Fruit fly (Drosophila melanogaster) whole organism, embryonic: ENCODE results near the gene Dph5.

Source experiments
- Adf1 ChIP-seq: fragments of 200-800 bp; sonication (Bioruptor generic); IDR thresholded peaks from 2 replicates; pipeline ENCODE4 v1.3.6; 2022; ENCODE audit warnings: missing biosample characterization, missing genetic modification characterization
- Aef1 ChIP-seq: fragments of 200-800 bp; sonication (Bioruptor generic); IDR thresholded peaks from 3 replicates; pipeline ENCODE4 v1.3.6; 2022; ENCODE audit warnings: missing biosample characterization, missing genetic modification characterization
- CG10274 ChIP-seq: fragments of 200-800 bp; sonication (Bioruptor generic); optimal IDR thresholded peaks from 3 replicates; lab custom pipeline; 2017; ENCODE audit warnings: missing biosample characterization, mild to moderate bottlenecking, missing genetic modification characterization
- CG10959 ChIP-seq: fragments of 200-800 bp; sonication (Bioruptor generic); IDR thresholded peaks from 2 replicates; pipeline ENCODE4 v1.3.6; 2022; ENCODE audit warnings: missing biosample characterization, missing genetic modification characterization
- CG11560 ChIP-seq: fragments of 200-800 bp; sonication (Bioruptor generic); IDR thresholded peaks from 3 replicates; pipeline ENCODE4 v1.3.6; 2022; ENCODE audit warnings: missing biosample characterization, missing genetic modification characterization
- CG13775 ChIP-seq: fragments of 200-800 bp; sonication (Bioruptor generic); optimal IDR thresholded peaks from 3 replicates; lab custom pipeline; 2017; ENCODE audit warnings: missing biosample characterization, mild to moderate bottlenecking, missing genetic modification characterization
- CG14014 ChIP-seq: fragments of 200-800 bp; sonication (Bioruptor generic); IDR thresholded peaks from 2 replicates; pipeline ENCODE4 v1.3.6; 2022; ENCODE audit warnings: missing biosample characterization, missing genetic modification characterization
- CG14965 ChIP-seq: fragments of 200-800 bp; sonication (Bioruptor generic); optimal IDR thresholded peaks from 2 replicates; lab custom pipeline; 2016; ENCODE audit warnings: missing biosample characterization, missing genetic modification characterization, borderline replicate concordance
- CG15073 ChIP-seq: fragments of 200-800 bp; sonication (Bioruptor generic); optimal IDR thresholded peaks from 2 replicates; lab custom pipeline; 2016; ENCODE audit warnings: missing biosample characterization, missing genetic modification characterization
- CG15479 ChIP-seq: fragments of 200-800 bp; sonication (Bioruptor generic); optimal IDR thresholded peaks from 3 replicates; lab custom pipeline; 2019; ENCODE audit warnings: missing biosample characterization, mild to moderate bottlenecking, missing genetic modification characterization, moderate library complexity
- CG1832 ChIP-seq: fragments of 200-800 bp; sonication (Bioruptor generic); optimal IDR thresholded peaks from 2 replicates; lab custom pipeline; 2017; ENCODE audit warnings: missing biosample characterization, mild to moderate bottlenecking, missing genetic modification characterization, inconsistent platforms
- CG18599 ChIP-seq: fragments of 200-800 bp; sonication (Bioruptor generic); optimal IDR thresholded peaks from 3 replicates; lab custom pipeline; 2017; ENCODE audit warnings: missing biosample characterization, missing genetic modification characterization, mild to moderate bottlenecking, moderate library complexity, missing genetic modification reagents
- CG2875 ChIP-seq: fragments of 200-800 bp; sonication (Bioruptor generic); optimal IDR thresholded peaks from 2 replicates; lab custom pipeline; 2017; ENCODE audit warnings: missing biosample characterization, mild to moderate bottlenecking, missing genetic modification characterization, missing genetic modification reagents
- CG31388 ChIP-seq: fragments of 200-800 bp; sonication (Bioruptor generic); optimal IDR thresholded peaks from 2 replicates; lab custom pipeline; 2016; ENCODE audit warnings: missing biosample characterization, missing genetic modification characterization
- CG3163 ChIP-seq: fragments of 200-800 bp; sonication (Bioruptor generic); optimal IDR thresholded peaks from 3 replicates; lab custom pipeline; 2016; ENCODE audit warnings: missing biosample characterization, missing genetic modification characterization
- CG33557 ChIP-seq: fragments of 200-800 bp; sonication (Bioruptor generic); optimal IDR thresholded peaks from 2 replicates; lab custom pipeline; 2019; ENCODE audit warnings: missing biosample characterization, mild to moderate bottlenecking, missing genetic modification characterization, moderate library complexity
- CG5180 ChIP-seq: fragments of 200-800 bp; sonication (Bioruptor generic); optimal IDR thresholded peaks from 3 replicates; lab custom pipeline; 2017; ENCODE audit warnings: missing biosample characterization, missing genetic modification characterization, mild to moderate bottlenecking, moderate library complexity, missing genetic modification reagents
- CG5245 ChIP-seq: fragments of 200-800 bp; sonication (Bioruptor generic); optimal IDR thresholded peaks from 3 replicates; lab custom pipeline; 2016; ENCODE audit warnings: missing biosample characterization, missing genetic modification characterization
- CG7786 ChIP-seq: fragments of 200-800 bp; sonication (Bioruptor generic); optimal IDR thresholded peaks from 2 replicates; lab custom pipeline; 2016; ENCODE audit warnings: missing biosample characterization, missing genetic modification characterization
- CG8388 ChIP-seq: fragments of 200-800 bp; sonication (Bioruptor generic); optimal IDR thresholded peaks from 2 replicates; lab custom pipeline; 2019; ENCODE audit warnings: missing biosample characterization, mild to moderate bottlenecking, missing genetic modification characterization, moderate library complexity
- CG9215 ChIP-seq: fragments of 200-800 bp; sonication (Bioruptor generic); IDR thresholded peaks from 2 replicates; pipeline ENCODE4 v1.3.6; 2022; ENCODE audit warnings: missing biosample characterization, missing genetic modification characterization
- CG9609 ChIP-seq: fragments of 200-800 bp; sonication (Bioruptor generic); optimal IDR thresholded peaks from 3 replicates; lab custom pipeline; 2016; ENCODE audit warnings: missing biosample characterization, missing genetic modification characterization
- CrebB ChIP-seq: fragments of 200-800 bp; sonication (Bioruptor generic); optimal IDR thresholded peaks from 3 replicates; lab custom pipeline; 2018; ENCODE audit warnings: missing biosample characterization, mild to moderate bottlenecking, missing genetic modification characterization
- H15 ChIP-seq: fragments of 200-800 bp; sonication (Bioruptor generic); IDR thresholded peaks from 3 replicates; pipeline ENCODE4 v1.3.6; 2022; ENCODE audit warnings: missing biosample characterization, missing genetic modification characterization
- MTF-1 ChIP-seq: fragments of 200-800 bp; sonication (Bioruptor generic); optimal IDR thresholded peaks from 2 replicates; lab custom pipeline; 2018; ENCODE audit warnings: missing biosample characterization, mild to moderate bottlenecking, missing genetic modification characterization, borderline replicate concordance
- Mad ChIP-seq: fragments of 200-800 bp; sonication (Bioruptor generic); optimal IDR thresholded peaks from 2 replicates; lab custom pipeline; 2016; ENCODE audit warnings: missing biosample characterization, missing genetic modification characterization
- Med ChIP-seq: fragments of 200-800 bp; sonication (Bioruptor generic); peaks from one replicate; lab custom pipeline; 2016; ENCODE audit warnings: missing biosample characterization, missing genetic modification characterization, mild to moderate bottlenecking, inconsistent platforms, moderate library complexity
- Nf-YA ChIP-seq: fragments of 200-800 bp; sonication (Bioruptor generic); IDR thresholded peaks from 2 replicates; pipeline ENCODE4 v1.3.6; 2022; ENCODE audit warnings: missing biosample characterization, missing genetic modification characterization
- Nf-YC ChIP-seq: fragments of 200-800 bp; optimal IDR thresholded peaks from 3 replicates; lab custom pipeline; 2019; ENCODE audit warnings: missing biosample characterization, mild to moderate bottlenecking, missing genetic modification characterization, moderate library complexity
- NfI ChIP-seq: fragments of 200-800 bp; sonication (Bioruptor generic); optimal IDR thresholded peaks from 3 replicates; lab custom pipeline; 2018; ENCODE audit warnings: missing biosample characterization, mild to moderate bottlenecking, missing genetic modification characterization, moderate library complexity
- Poxn ChIP-seq: fragments of 200-800 bp; sonication (Bioruptor generic); IDR thresholded peaks from 2 replicates; pipeline ENCODE4 v1.3.6; 2022; ENCODE audit warnings: missing biosample characterization, missing genetic modification characterization
- Ptx1 ChIP-seq: fragments of 200-800 bp; sonication (Bioruptor generic); IDR thresholded peaks from 2 replicates; pipeline ENCODE4 v1.3.6; 2022; ENCODE audit warnings: missing biosample characterization, missing genetic modification characterization
- Sox102F ChIP-seq: fragments of 200-800 bp; sonication (Bioruptor generic); optimal IDR thresholded peaks from 2 replicates; lab custom pipeline; 2018; ENCODE audit warnings: missing biosample characterization, mild to moderate bottlenecking, missing genetic modification characterization, moderate library complexity
- ara ChIP-seq: fragments of 200-800 bp; sonication (Bioruptor generic); IDR thresholded peaks from 2 replicates; pipeline ENCODE4 v1.3.6; 2022; ENCODE audit warnings: missing biosample characterization, missing genetic modification characterization
- caup ChIP-seq: fragments of 200-800 bp; sonication (Bioruptor generic); optimal IDR thresholded peaks from 3 replicates; lab custom pipeline; 2017; ENCODE audit warnings: missing biosample characterization, mild to moderate bottlenecking, missing genetic modification characterization, moderate library complexity; ENCODE audit not compliant: severe bottlenecking
- chinmo ChIP-seq: fragments of 200-800 bp; sonication (Bioruptor generic); IDR thresholded peaks from 4 replicates; pipeline ENCODE4 v1.3.6; 2022; ENCODE audit warnings: missing biosample characterization, missing genetic modification characterization; ENCODE audit not compliant: partially characterized antibody
- ci ChIP-seq: fragments of 200-800 bp; sonication (Bioruptor generic); IDR thresholded peaks from 3 replicates; pipeline ENCODE4 v1.3.6; 2022; ENCODE audit warnings: missing biosample characterization, missing genetic modification characterization
- corto ChIP-seq: fragments of 200-800 bp; sonication (Bioruptor generic); optimal IDR thresholded peaks from 2 replicates; lab custom pipeline; 2016; ENCODE audit warnings: missing biosample characterization, mild to moderate bottlenecking, missing genetic modification characterization, moderate library complexity
- dysf ChIP-seq: fragments of 200-800 bp; sonication (Bioruptor generic); IDR thresholded peaks from 3 replicates; pipeline ENCODE4 v1.3.6; 2022; ENCODE audit warnings: missing biosample characterization, missing genetic modification characterization
- eyg ChIP-seq: fragments of 200-800 bp; sonication (Bioruptor generic); optimal IDR thresholded peaks from 3 replicates; lab custom pipeline; 2016; ENCODE audit warnings: missing biosample characterization, missing genetic modification characterization
- fd64A ChIP-seq: fragments of 200-800 bp; sonication (Bioruptor generic); optimal IDR thresholded peaks from 3 replicates; lab custom pipeline; 2018; ENCODE audit warnings: missing biosample characterization, mild to moderate bottlenecking, missing genetic modification characterization
- gt ChIP-seq: fragments of 200-800 bp; sonication (Bioruptor generic); IDR thresholded peaks from 2 replicates; pipeline ENCODE4 v1.3.6; 2022; ENCODE audit warnings: missing biosample characterization, missing genetic modification characterization
- lbe ChIP-seq: fragments of 200-800 bp; sonication (Bioruptor generic); optimal IDR thresholded peaks from 2 replicates; lab custom pipeline; 2016; ENCODE audit warnings: missing biosample characterization, mild to moderate bottlenecking, missing genetic modification characterization
- lov ChIP-seq, 2 experiments: fragments of 200-800 bp in 1 of 2; fragments of >200 bp in 1 of 2; sonication (Bioruptor generic) in 1 of 2; IDR thresholded peaks in 1 of 2; optimal IDR thresholded peaks in 1 of 2; 2 replicates in 1 of 2; 3 replicates in 1 of 2; pipeline versions ENCODE4 v1.3.6 to Lab custom; 2017 to 2022; ENCODE audit warnings: missing biosample characterization in 1 of 2, missing genetic modification characterization in 1 of 2
- mam ChIP-seq: fragments of 200-800 bp; sonication (Bioruptor generic); optimal IDR thresholded peaks from 3 replicates; lab custom pipeline; 2016; ENCODE audit warnings: missing biosample characterization, missing genetic modification characterization
- phol ChIP-seq: fragments of 200-800 bp; sonication (Bioruptor generic); optimal IDR thresholded peaks from 3 replicates; lab custom pipeline; 2018; ENCODE audit warnings: missing biosample characterization, mild to moderate bottlenecking, missing genetic modification characterization, moderate library complexity
- shn ChIP-seq: fragments of 200-800 bp; sonication (Bioruptor generic); optimal IDR thresholded peaks from 3 replicates; lab custom pipeline; 2016; ENCODE audit warnings: missing biosample characterization, missing genetic modification characterization
- vvl ChIP-seq: fragments of 200-800 bp; sonication (Bioruptor generic); IDR thresholded peaks from 2 replicates; pipeline ENCODE4 v1.3.6; 2022; ENCODE audit warnings: missing biosample characterization, missing genetic modification characterization
- zfh2 ChIP-seq: fragments of 200-800 bp; sonication (Bioruptor generic); optimal IDR thresholded peaks from 2 replicates; lab custom pipeline; 2016; ENCODE audit warnings: missing biosample characterization, missing genetic modification characterization

The Dph5 gene

DNA sequence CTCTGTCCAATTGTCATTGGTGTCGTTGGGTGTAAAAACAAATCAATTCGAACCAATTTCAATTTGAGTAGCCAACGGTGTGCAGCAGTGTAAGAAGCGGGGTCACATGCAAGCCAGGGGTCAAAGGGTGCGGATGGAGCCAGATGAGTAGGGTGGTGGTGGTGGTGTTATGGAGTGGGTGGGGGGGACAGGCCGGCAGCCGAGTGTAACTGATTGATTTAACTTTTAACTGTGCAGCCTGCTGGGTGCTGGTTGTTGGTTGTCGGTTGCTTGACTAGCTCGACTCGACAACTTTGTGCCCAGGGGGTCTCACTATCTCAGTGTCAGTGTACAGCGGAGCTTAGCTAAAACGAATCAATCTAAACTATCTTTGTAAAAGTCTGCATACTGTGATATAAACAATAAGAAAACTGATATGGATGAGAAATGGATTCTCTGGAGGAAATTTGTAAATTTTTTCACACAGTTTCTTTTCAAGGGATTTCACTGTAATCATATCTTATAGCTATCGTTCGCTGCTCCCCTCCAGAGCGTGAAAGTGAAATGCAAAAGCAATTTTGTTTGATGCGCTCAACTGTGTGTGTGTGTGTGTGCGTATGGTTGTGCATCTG lies 14.4 kb upstream of the Dph5 start (continued):
- TF ChIP-seq ara (GFP tag; lab: Robert Waterston, UW) (peak; percentile 85), CG9609 (peak; percentile 23), Aef1 (peak; percentile 72), CG5245 (GFP tag; lab: Kevin White, UChicago) (peak; percentile 76), Nf-YA (peak; percentile 44; the same call in 1 of the 2 replicates), gt (GFP tag; lab: Robert Waterston, UW) (peak; percentile 31; the same call in 1 of the 2 replicates), ci (GFP tag; lab: Robert Waterston, UW) (peak; percentile 94), eyg (GFP tag; lab: Kevin White, UChicago) (no peak), Poxn (no peak), lbe (GFP tag; lab: Kevin White, UChicago) (no peak), Mad (GFP tag; lab: Kevin White, UChicago) (no peak), Nf-YC (tag; lab: Kevin White, UChicago) (no peak), lov (optimal IDR thresholded peaks at IDR 0.05; lab: Kevin White, UChicago) (no peak), lov (GFP tag; IDR thresholded peaks at IDR 0.05; lab: Robert Waterston, UW) (peak; percentile 81), CG9215 (peak; percentile 60), CG7786 (GFP tag; lab: Kevin White, UChicago) (peak; percentile 46), corto (GFP tag; lab: Kevin White, UChicago) (no peak), Adf1 (GFP tag; lab: Robert Waterston, UW) (no peak), zfh2 (no peak), fd64A (peak; percentile 28), mam (GFP tag; lab: Kevin White, UChicago) (peak; percentile 73), CG13775 (GFP tag; lab: Kevin White, UChicago) (peak; percentile 7), NfI (GFP tag; lab: Kevin White, UChicago) (peak; percentile 66), CG14014 (GFP tag; lab: Robert Waterston, UW) (peak; percentile 76), CG11560 (tag; lab: Robert Waterston, UW) (0 out of 3 replicates have a peak, but pooled peaks have one; percentile 58), CG1832 (GFP tag; lab: Kevin White, UChicago) (no peak), CG15073 (GFP tag; lab: Kevin White, UChicago) (no peak), CG3163 (GFP tag; lab: Kevin White, UChicago) (peak; percentile 15), CG8388 (GFP tag; lab: Kevin White, UChicago) (peak; percentile 75), chinmo (GFP tag; lab: Robert Waterston, UW) (no peak), CG33557 (GFP tag; lab: Kevin White, UChicago) (peak; percentile 57), phol (tag; lab: Kevin White, UChicago) (peak; percentile 77), dysf (peak; percentile 81), CG31388 (GFP tag; lab: Kevin White, UChicago) (peak; percentile 20), Ptx1 (GFP tag; lab: Robert Waterston, UW) (peak; percentile 82), CG2875 (GFP tag; lab: Kevin White, UChicago) (peak; percentile 65), CG10959 (GFP tag; lab: Robert Waterston, UW) (peak; percentile 56), caup (GFP tag; lab: Kevin White, UChicago) (peak; percentile 16), CrebB (peak; percentile 11), CG5180 (GFP tag; lab: Kevin White, UChicago) (no peak), CG15479 (no peak), CG18599 (GFP tag; lab: Kevin White, UChicago) (peak; percentile 71), H15 (GFP tag; lab: Robert Waterston, UW) (peak; percentile 78; the same call in 2 of the 3 replicates), vvl (GFP tag; lab: Robert Waterston, UW) (peak; percentile 89), Med (GFP tag; lab: Kevin White, UChicago) (peak; percentile 93), CG14965 (GFP tag; lab: Kevin White, UChicago) (peak; percentile 21), Sox102F (peak; percentile 87), CG10274 (GFP tag; lab: Kevin White, UChicago) (no peak), shn (peak; percentile 35), MTF-1 (GFP tag; lab: Kevin White, UChicago) (peak; percentile 45)
